Worm (Caenorhabditis elegans): ENCODE measurements around the gene C39D10.7.

- TF ChIP-seq ztf-23 (GFP tag; IDR thresholded peaks at IDR 0.05) (no peak), klf-2 (GFP tag; conservative IDR thresholded peaks at IDR 0.05) (no peak), cog-1 (tag; optimal IDR thresholded peaks at IDR 0.05) (no peak), tab-1 (GFP tag; IDR thresholded peaks at IDR 0.05) (no peak), T22C8.4 (GFP tag; IDR thresholded peaks at IDR 0.05) (no peak), flt-1 (GFP tag; IDR thresholded peaks at IDR 0.05) (no peak)
Measured at ce11 chrX:7932453-7932852, 18.7 kb upstream of the C39D10.7 start.

All from whole organism, midembryonic.